Worm (Caenorhabditis elegans): Measurements from ENCODE around the gene dpy-1.
A peak's percentile ranks its signal among the peaks of the same experiment; 100 is the strongest.
"Not testable (repeated sequence)": the region's sequence is repeated elsewhere in the genome, so short reads cannot be mapped to it uniquely, and the experiment has no call there.

DNA sequence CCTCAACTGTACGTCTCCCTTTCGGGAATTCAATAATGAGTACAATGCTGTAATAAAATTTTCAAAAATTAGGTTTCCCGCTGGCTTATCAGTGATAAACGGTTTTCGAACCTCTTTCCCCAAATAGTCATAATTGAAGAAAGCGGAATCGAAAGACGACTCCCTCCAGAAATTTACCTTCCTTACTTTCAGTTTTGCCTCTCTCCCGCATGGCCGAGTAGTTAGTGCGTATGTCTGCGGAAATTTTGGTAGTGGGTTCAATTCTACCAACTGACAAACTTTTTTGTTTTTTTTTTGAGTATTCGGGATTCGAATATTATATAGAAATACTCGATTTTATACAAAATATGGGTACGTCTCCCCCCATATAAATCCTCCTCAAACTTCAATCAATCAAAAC lies 17.1 kb upstream of the dpy-1 start:
- not testable (repeated sequence) for TF ChIP-seq F39B2.1 (GFP tag; IDR thresholded peaks at IDR 0.05); T26A5.8 (tag; optimal IDR thresholded peaks at IDR 0.05); ekl-4 (GFP tag; IDR thresholded peaks at IDR 0.05); cebp-1 (GFP tag; IDR thresholded peaks at IDR 0.05); cebp-1 (tag; optimal IDR thresholded peaks at IDR 0.05); rpc-1 (optimal IDR thresholded peaks at IDR 0.05); athp-1 (tag; optimal IDR thresholded peaks at IDR 0.05); snpc-1.1 (tag; optimal IDR thresholded peaks at IDR 0.05; ENCODE audit: insufficient read depth); hlh-12 (tag; optimal IDR thresholded peaks at IDR 0.05); pha-4 (tag; optimal IDR thresholded peaks at IDR 0.05)
- peak; percentile 56 for TF ChIP-seq rpc-1 (tag; optimal IDR thresholded peaks at IDR 0.05)
